Fruit fly (Drosophila melanogaster) whole organism, embryonic: ENCODE measurements around the gene lwr.

Source experiments
- Aef1 ChIP-seq: fragments of 200-800 bp; sonication (Bioruptor generic); IDR thresholded peaks from 3 replicates; pipeline ENCODE4 v1.3.6; 2022; ENCODE audit warnings: missing biosample characterization, missing genetic modification characterization
- Atf-2 ChIP-seq: fragments of 200-800 bp; sonication (Bioruptor generic); optimal IDR thresholded peaks from 2 replicates; lab custom pipeline; 2016; ENCODE audit warnings: missing biosample characterization, missing genetic modification characterization
- CG1024 ChIP-seq: fragments of 200-800 bp; sonication (Bioruptor generic); IDR thresholded peaks from 2 replicates; pipeline ENCODE4 v1.3.6; 2022; ENCODE audit warnings: missing biosample characterization, missing genetic modification characterization
- CG10959 ChIP-seq: fragments of 200-800 bp; sonication (Bioruptor generic); IDR thresholded peaks from 2 replicates; pipeline ENCODE4 v1.3.6; 2022; ENCODE audit warnings: missing biosample characterization, missing genetic modification characterization
- CG11093 ChIP-seq: fragments of 200-800 bp; sonication (Bioruptor generic); IDR thresholded peaks from 3 replicates; pipeline ENCODE4 v1.3.6; 2022; ENCODE audit warnings: missing biosample characterization, missing genetic modification characterization
- CG11398 ChIP-seq: fragments of 200-800 bp; sonication (Bioruptor generic); optimal IDR thresholded peaks from 2 replicates; lab custom pipeline; 2016; ENCODE audit warnings: missing biosample characterization, missing genetic modification characterization
- CG12391 ChIP-seq: fragments of 200-800 bp; sonication (Bioruptor generic); optimal IDR thresholded peaks from 3 replicates; lab custom pipeline; 2018; ENCODE audit warnings: missing biosample characterization, mild to moderate bottlenecking, missing genetic modification characterization, moderate library complexity
- CG12769 ChIP-seq: fragments of 200-800 bp; sonication (Bioruptor generic); optimal IDR thresholded peaks from 2 replicates; lab custom pipeline; 2019; ENCODE audit warnings: missing biosample characterization, mild to moderate bottlenecking, missing genetic modification characterization, moderate library complexity
- CG14441 ChIP-seq: fragments of 200-800 bp; sonication (Bioruptor generic); IDR thresholded peaks from 2 replicates; pipeline ENCODE4 v1.3.6; 2022; ENCODE audit warnings: missing biosample characterization, missing genetic modification characterization
- CG16813 ChIP-seq: fragments of 200-800 bp; sonication (Bioruptor generic); IDR thresholded peaks from 3 replicates; pipeline ENCODE4 v1.3.6; 2022; ENCODE audit warnings: missing biosample characterization, missing genetic modification characterization; ENCODE audit not compliant: partially characterized antibody
- CG17359 ChIP-seq: fragments of 200-800 bp; sonication (Bioruptor generic); optimal IDR thresholded peaks from 3 replicates; lab custom pipeline; 2018; ENCODE audit warnings: missing biosample characterization, mild to moderate bottlenecking, missing genetic modification characterization, moderate library complexity
- CG31441 ChIP-seq: fragments of 200-800 bp; sonication (Bioruptor generic); IDR thresholded peaks from 2 replicates; pipeline ENCODE4 v1.3.6; 2022; ENCODE audit warnings: missing biosample characterization, missing genetic modification characterization
- CG4617 ChIP-seq: fragments of 200-800 bp; sonication (Bioruptor generic); optimal IDR thresholded peaks from 3 replicates; lab custom pipeline; 2016; ENCODE audit warnings: missing biosample characterization, missing genetic modification characterization, borderline replicate concordance
- CG5245 ChIP-seq: fragments of 200-800 bp; sonication (Bioruptor generic); optimal IDR thresholded peaks from 3 replicates; lab custom pipeline; 2016; ENCODE audit warnings: missing biosample characterization, missing genetic modification characterization
- CG6254 ChIP-seq: fragments of 200-800 bp; sonication (Bioruptor generic); optimal IDR thresholded peaks from 3 replicates; lab custom pipeline; 2017; ENCODE audit warnings: mild to moderate bottlenecking, missing biosample characterization, missing genetic modification reagents, missing genetic modification characterization
- CG6654 ChIP-seq: fragments of 200-800 bp; sonication (Bioruptor generic); optimal IDR thresholded peaks from 2 replicates; lab custom pipeline; 2017; ENCODE audit warnings: missing biosample characterization, mild to moderate bottlenecking, missing genetic modification characterization
- CG6765 ChIP-seq: fragments of 200-800 bp; sonication (Bioruptor generic); optimal IDR thresholded peaks from 3 replicates; lab custom pipeline; 2017; ENCODE audit warnings: missing biosample characterization, mild to moderate bottlenecking, missing genetic modification characterization
- CG7556 ChIP-seq: fragments of 200-800 bp; sonication (Bioruptor generic); optimal IDR thresholded peaks from 2 replicates; lab custom pipeline; 2017; ENCODE audit warnings: missing biosample characterization, mild to moderate bottlenecking, missing genetic modification characterization
- CG7928 ChIP-seq: fragments of 200-800 bp; sonication (Bioruptor generic); optimal IDR thresholded peaks from 2 replicates; lab custom pipeline; 2017; ENCODE audit warnings: missing biosample characterization, mild to moderate bottlenecking, missing genetic modification characterization
- CG9932 ChIP-seq: fragments of 200-800 bp; sonication (Bioruptor generic); IDR thresholded peaks from 2 replicates; pipeline ENCODE4 v1.3.6; 2022; ENCODE audit warnings: missing biosample characterization, missing genetic modification characterization
- CoRest ChIP-seq: fragments of 200-800 bp; sonication (Bioruptor generic); optimal IDR thresholded peaks from 3 replicates; lab custom pipeline; 2018; ENCODE audit warnings: missing biosample characterization, mild to moderate bottlenecking, missing genetic modification characterization, moderate library complexity
- Dip2 ChIP-seq: fragments of 200-800 bp; sonication (Bioruptor generic); IDR thresholded peaks from 2 replicates; pipeline ENCODE4 v1.3.6; 2022; ENCODE audit warnings: missing biosample characterization, missing genetic modification characterization
- Dp ChIP-seq: fragments of 200-800 bp; sonication (Bioruptor generic); optimal IDR thresholded peaks from 2 replicates; lab custom pipeline; 2018; ENCODE audit warnings: missing biosample characterization, mild to moderate bottlenecking, missing genetic modification characterization, moderate library complexity
- E2f2 ChIP-seq: fragments of 200-800 bp; sonication (Bioruptor generic); IDR thresholded peaks from 2 replicates; pipeline ENCODE4 v1.3.6; 2022; ENCODE audit warnings: missing biosample characterization, missing genetic modification characterization
- Elba2 ChIP-seq: fragments of 200-800 bp; sonication (Bioruptor generic); optimal IDR thresholded peaks from 3 replicates; lab custom pipeline; 2016; ENCODE audit warnings: missing biosample characterization, missing genetic modification characterization
- HmgZ ChIP-seq: fragments of 200-800 bp; sonication (Bioruptor generic); optimal IDR thresholded peaks from 2 replicates; lab custom pipeline; 2018; ENCODE audit warnings: missing biosample characterization, mild to moderate bottlenecking, missing genetic modification characterization
- Kr ChIP-seq: fragments of 200-800 bp; sonication (Bioruptor generic); optimal IDR thresholded peaks from 2 replicates; lab custom pipeline; 2017; ENCODE audit warnings: missing biosample characterization, mild to moderate bottlenecking, missing genetic modification characterization
- Mrtf ChIP-seq: fragments of 200-800 bp; sonication (Bioruptor generic); IDR thresholded peaks from 3 replicates; pipeline ENCODE4 v1.3.6; 2022; ENCODE audit warnings: missing biosample characterization, missing genetic modification characterization
- Oaz ChIP-seq: fragments of 200-800 bp; sonication (Bioruptor generic); IDR thresholded peaks from 2 replicates; pipeline ENCODE4 v1.3.6; 2022; ENCODE audit warnings: missing biosample characterization, missing genetic modification characterization
- Sin3A ChIP-seq: fragments of >200 bp; optimal IDR thresholded peaks from 2 replicates; lab custom pipeline; 2018
- YL-1 ChIP-seq: fragments of 200-800 bp; sonication (Bioruptor generic); optimal IDR thresholded peaks from 3 replicates; lab custom pipeline; 2017; ENCODE audit warnings: missing biosample characterization, mild to moderate bottlenecking, missing genetic modification characterization
- ac ChIP-seq: fragments of 200-800 bp; sonication (Bioruptor generic); optimal IDR thresholded peaks from 3 replicates; lab custom pipeline; 2017; ENCODE audit warnings: missing biosample characterization, mild to moderate bottlenecking, missing genetic modification characterization
- ato ChIP-seq: fragments of 200-800 bp; sonication (Bioruptor generic); IDR thresholded peaks from 2 replicates; pipeline ENCODE4 v1.3.6; 2022; ENCODE audit warnings: missing biosample characterization, missing genetic modification characterization; ENCODE audit not compliant: partially characterized antibody
- cad ChIP-seq: fragments of >200 bp; optimal IDR thresholded peaks from 2 replicates; lab custom pipeline; 2017; ENCODE audit warnings: missing biosample characterization, missing genetic modification characterization
- cato ChIP-seq: fragments of 200-800 bp; sonication (Bioruptor generic); optimal IDR thresholded peaks from 2 replicates; lab custom pipeline; 2016; ENCODE audit warnings: missing biosample characterization, missing genetic modification characterization, borderline replicate concordance
- ci ChIP-seq: fragments of 200-800 bp; sonication (Bioruptor generic); IDR thresholded peaks from 3 replicates; pipeline ENCODE4 v1.3.6; 2022; ENCODE audit warnings: missing biosample characterization, missing genetic modification characterization
- crc ChIP-seq: fragments of 200-800 bp; sonication (Bioruptor generic); optimal IDR thresholded peaks from 2 replicates; lab custom pipeline; 2016; ENCODE audit warnings: missing biosample characterization, missing genetic modification characterization
- crol ChIP-seq: fragments of 200-800 bp; sonication (Bioruptor generic); IDR thresholded peaks from 2 replicates; pipeline ENCODE4 v1.3.6; 2022; ENCODE audit warnings: missing biosample characterization, missing genetic modification characterization
- danr ChIP-seq: fragments of 200-800 bp; sonication (Bioruptor generic); IDR thresholded peaks from 2 replicates; pipeline ENCODE4 v1.3.6; 2022; ENCODE audit warnings: missing biosample characterization, missing genetic modification characterization
- ftz-f1 ChIP-seq: fragments of 200-800 bp; sonication (Bioruptor generic); optimal IDR thresholded peaks from 2 replicates; lab custom pipeline; 2016; ENCODE audit warnings: missing biosample characterization, missing genetic modification characterization
- lab ChIP-seq: fragments of 200-800 bp; sonication (Bioruptor generic); optimal IDR thresholded peaks from 3 replicates; lab custom pipeline; 2017; ENCODE audit warnings: missing biosample characterization, missing genetic modification characterization, mild to moderate bottlenecking, moderate library complexity, missing genetic modification reagents
- lilli ChIP-seq: fragments of 200-800 bp; sonication (Bioruptor generic); optimal IDR thresholded peaks from 3 replicates; lab custom pipeline; 2016; ENCODE audit warnings: missing biosample characterization, missing genetic modification characterization
- lov ChIP-seq, 2 experiments: fragments of 200-800 bp in 1 of 2; fragments of >200 bp in 1 of 2; sonication (Bioruptor generic) in 1 of 2; IDR thresholded peaks in 1 of 2; optimal IDR thresholded peaks in 1 of 2; 2 replicates in 1 of 2; 3 replicates in 1 of 2; pipeline versions ENCODE4 v1.3.6 to Lab custom; 2017 to 2022; ENCODE audit warnings: missing biosample characterization in 1 of 2, missing genetic modification characterization in 1 of 2
- mam ChIP-seq: fragments of 200-800 bp; sonication (Bioruptor generic); optimal IDR thresholded peaks from 3 replicates; lab custom pipeline; 2016; ENCODE audit warnings: missing biosample characterization, missing genetic modification characterization
- otp ChIP-seq: fragments of 200-800 bp; sonication (Bioruptor generic); IDR thresholded peaks from 3 replicates; pipeline ENCODE4, ENCODE4 v1.3.6; 2022; ENCODE audit warnings: missing biosample characterization, missing genetic modification characterization
- sc ChIP-seq, 3 experiments: fragments of >200 bp in 2 of 3; fragments of 200-800 bp in 1 of 3; sonication (Bioruptor generic) in 1 of 3; optimal IDR thresholded peaks; 2 replicates in 2 of 3; 3 replicates in 1 of 3; lab custom pipeline; 2017; ENCODE audit warnings: mild to moderate bottlenecking in 1 of 3, missing biosample characterization in 1 of 3, missing genetic modification characterization in 1 of 3, missing genetic modification reagents in 1 of 3
- sisA ChIP-seq: fragments of 200-800 bp; sonication (Bioruptor generic); IDR thresholded peaks from 2 replicates; pipeline ENCODE4 v1.3.6; 2022; ENCODE audit warnings: missing biosample characterization, missing genetic modification characterization
- sob ChIP-seq: fragments of 200-800 bp; sonication (Bioruptor generic); IDR thresholded peaks from 2 replicates; pipeline ENCODE4 v1.3.6; 2022; ENCODE audit warnings: missing biosample characterization, missing genetic modification characterization
- twi ChIP-seq: fragments of 200-800 bp; optimal IDR thresholded peaks from 2 replicates; lab custom pipeline; 2019; ENCODE audit warnings: missing biosample characterization, mild to moderate bottlenecking, missing genetic modification characterization, moderate library complexity
- usp ChIP-seq: fragments of >200 bp; optimal IDR thresholded peaks from 2 replicates; lab custom pipeline; 2017; ENCODE audit warnings: missing biosample characterization, missing genetic modification characterization
- zen2 ChIP-seq: fragments of 200-800 bp; sonication (Bioruptor generic); IDR thresholded peaks from 3 replicates; pipeline ENCODE4 v1.3.6; 2022; ENCODE audit warnings: missing biosample characterization, missing genetic modification characterization; ENCODE audit not compliant: partially characterized antibody

Gene lwr

dm6 chr2L:512028-512427, 30.4 kb downstream of the lwr start (continued):
- TF ChIP-seq CG6654 (GFP tag; lab: Kevin White, UChicago) (no peak), Mrtf (GFP tag; lab: Robert Waterston, UW) (peak; percentile 50; the same call in 1 of the 3 replicates), lab (GFP tag; lab: Kevin White, UChicago) (peak; percentile 32), zen2 (GFP tag; lab: Robert Waterston, UW) (no peak), Dp (no peak), CG5245 (peak; percentile 63), lilli (peak; percentile 63), CG16813 (GFP tag; lab: Robert Waterston, UW) (no peak), ac (GFP tag; lab: Kevin White, UChicago) (peak; percentile 24), CG17359 (peak; percentile 57), Elba2 (GFP tag; lab: Kevin White, UChicago) (no peak), otp (GFP tag; lab: Robert Waterston, UW) (peak; percentile 51; the same call in 1 of the 3 replicates), sisA (peak; percentile 68), Oaz (GFP tag; lab: Robert Waterston, UW) (peak; percentile 57), CG12391 (tag; lab: Kevin White, UChicago) (peak; percentile 74), CG12769 (tag; lab: Kevin White, UChicago) (peak; percentile 47), CG31441 (GFP tag; lab: Robert Waterston, UW) (peak; percentile 53; the same call in 1 of the 2 replicates), danr (GFP tag; lab: Robert Waterston, UW) (no peak), CG11398 (GFP tag; lab: Kevin White, UChicago) (no peak), CG11093 (GFP tag; lab: Robert Waterston, UW) (no peak), CG4617 (GFP tag; lab: Kevin White, UChicago) (peak; percentile 16), sc (optimal IDR thresholded peaks at IDR 0.05; lab: Kevin White, UChicago) (no peak), sc (GFP tag; optimal IDR thresholded peaks at IDR 0.05; lab: Kevin White, UChicago) (peak; percentile 54), ftz-f1 (GFP tag; lab: Kevin White, UChicago) (no peak), CG10959 (GFP tag; lab: Robert Waterston, UW) (no peak), CoRest (peak; percentile 68), mam (peak; percentile 30), CG9932 (GFP tag; lab: Robert Waterston, UW) (peak; percentile 50), twi (tag; lab: Kevin White, UChicago) (peak; percentile 26), Atf-2 (GFP tag; lab: Kevin White, UChicago) (no peak), CG7928 (GFP tag; lab: Kevin White, UChicago) (no peak), CG6254 (GFP tag; lab: Kevin White, UChicago) (no peak), YL-1 (GFP tag; lab: Kevin White, UChicago) (no peak), usp (GFP tag; lab: Kevin White, UChicago) (no peak), CG1024 (no peak), CG7556 (GFP tag; lab: Kevin White, UChicago) (peak; percentile 50), crol (GFP tag; lab: Robert Waterston, UW) (no peak), CG14441 (GFP tag; lab: Robert Waterston, UW) (no peak), ato (GFP tag; lab: Robert Waterston, UW) (no peak), CG6765 (GFP tag; lab: Kevin White, UChicago) (no peak), Dip2 (no peak), sob (GFP tag; lab: Robert Waterston, UW) (peak; percentile 25; the same call in 1 of the 2 replicates), cad (GFP tag; lab: Kevin White, UChicago) (no peak), HmgZ (tag; lab: Kevin White, UChicago) (peak; percentile 38), Kr (GFP tag; lab: Kevin White, UChicago) (no peak), Sin3A (lab: Kevin White, UChicago) (no peak), crc (GFP tag; lab: Kevin White, UChicago) (no peak), cato (GFP tag; lab: Kevin White, UChicago) (peak; percentile 2), lov (optimal IDR thresholded peaks at IDR 0.05; lab: Kevin White, UChicago) (no peak), lov (GFP tag; IDR thresholded peaks at IDR 0.05; lab: Robert Waterston, UW) (no peak), ci (GFP tag; lab: Robert Waterston, UW) (peak; percentile 83), Aef1 (GFP tag; lab: Robert Waterston, UW) (peak; percentile 53; the same call in 2 of the 3 replicates), E2f2 (GFP tag; lab: Robert Waterston, UW) (peak; percentile 36; the same call in 1 of the 2 replicates)
